Fruit fly (Drosophila melanogaster): Measurements from ENCODE around the gene Cenp-C.

- no peak for TF ChIP-seq kay (GFP tag; ENCODE audit: borderline replicate concordance)
- no peak for TF ChIP-seq CG11617 (GFP tag; optimal IDR thresholded peaks at IDR 0.05)
- TF ChIP-seq tj (GFP tag; optimal IDR thresholded peaks at IDR 0.05): no peak
- TF ChIP-seq Hr96 (GFP tag; optimal IDR thresholded peaks at IDR 0.05): no peak
- no peak for TF ChIP-seq CG12768 (GFP tag; optimal IDR thresholded peaks at IDR 0.05)
- no peak for TF ChIP-seq pad (GFP tag; optimal IDR thresholded peaks at IDR 0.05)
- no peak for TF ChIP-seq toe (GFP tag; optimal IDR thresholded peaks at IDR 0.05)
- TF ChIP-seq CG5204 (GFP tag; optimal IDR thresholded peaks at IDR 0.05): no peak
- TF ChIP-seq CG7045 (GFP tag; optimal IDR thresholded peaks at IDR 0.05): no peak
- no peak for TF ChIP-seq ovo (GFP tag; optimal IDR thresholded peaks at IDR 0.05)
- no peak for TF ChIP-seq bab1 (GFP tag; optimal IDR thresholded peaks at IDR 0.05)
- TF ChIP-seq cic (GFP tag; optimal IDR thresholded peaks at IDR 0.05): no peak
- no peak for TF ChIP-seq CG33017 (tag; optimal IDR thresholded peaks at IDR 0.05)
These were observed 42.4 kb upstream of the Cenp-C start, which contains the start of gene CG31454 for dm6 chr3R:8521499-8521898.

Measured in whole organism, adult.